Worm (Caenorhabditis elegans) whole organism, L4 larva: Measurements from ENCODE around the gene ZK470.6.

Experiments
- F10B5.3 ChIP-seq: sonication (generic microtip); optimal IDR thresholded peaks from 2 replicates; lab custom pipeline; 2016; ENCODE audit warnings: mild to moderate bottlenecking, missing genetic modification characterization, missing compliant biosample characterization
- F37D6.2 ChIP-seq: sonication (generic microtip); optimal IDR thresholded peaks from 2 replicates; lab custom pipeline; 2016; ENCODE audit warnings: mild to moderate bottlenecking, missing genetic modification characterization, missing compliant biosample characterization
- Y5F2A.4 ChIP-seq: fragments of 200-800 bp; sonication (Bioruptor generic); optimal IDR thresholded peaks from 2 replicates; lab custom pipeline; 2018; ENCODE audit warnings: mild to moderate bottlenecking, missing genetic modification characterization, missing compliant biosample characterization
- ZK546.5 ChIP-seq, 2 experiments: sonication (generic microtip); optimal IDR thresholded peaks; 2 replicates each; lab custom pipeline; 2017; ENCODE audit warnings: missing biosample characterization in 2 of 2, missing genetic modification characterization in 2 of 2
- aly-2 ChIP-seq: sonication (generic microtip); optimal IDR thresholded peaks from 2 replicates; lab custom pipeline; 2018; ENCODE audit warnings: missing biosample characterization, missing genetic modification characterization
- ama-1 ChIP-seq: fragments of 150-350 bp; optimal IDR thresholded peaks from 2 replicates; lab custom pipeline; 2014; ENCODE audit warnings: inconsistent platforms, mixed read lengths
- arid-1 ChIP-seq: fragments of 200-800 bp; sonication (Bioruptor generic); conservative IDR thresholded peaks from 2 replicates; pipeline ENCODE4 v1.3.6; 2022; ENCODE audit warnings: missing genetic modification reagents, missing genetic modification characterization, missing compliant biosample characterization
- ces-1 ChIP-seq: fragments of 150-350 bp; sonication (generic microtip); optimal IDR thresholded peaks from 4 replicates; lab custom pipeline; 2014; ENCODE audit warnings: missing biosample characterization, missing genetic modification reagents, missing genetic modification characterization
- daf-16 ChIP-seq, 3 experiments: sonication (generic microtip); optimal IDR thresholded peaks; 2 replicates each; lab custom pipeline; 2016 to 2017; ENCODE audit warnings: missing genetic modification characterization in 3 of 3, missing genetic modification reagents in 3 of 3, mild to moderate bottlenecking in 2 of 3, missing compliant biosample characterization in 2 of 3, missing biosample characterization in 1 of 3, moderate library complexity in 1 of 3
- daf-8 ChIP-seq: fragments of 200-800 bp; sonication (Bioruptor generic); IDR thresholded peaks from 2 replicates; pipeline ENCODE4 v1.3.6; 2022; ENCODE audit warnings: missing genetic modification characterization, missing compliant biosample characterization
- dmd-8 ChIP-seq: fragments of 200-800 bp; sonication (Bioruptor generic); IDR thresholded peaks from 2 replicates; pipeline ENCODE4 v1.3.6; 2022; ENCODE audit warnings: missing genetic modification characterization, missing compliant biosample characterization
- dmd-9 ChIP-seq: fragments of 200-800 bp; sonication (Bioruptor generic); IDR thresholded peaks from 2 replicates; pipeline ENCODE4 v1.3.6; 2022; ENCODE audit warnings: missing genetic modification reagents, missing genetic modification characterization, missing compliant biosample characterization
- dpl-1 ChIP-seq: fragments of 150-350 bp; optimal IDR thresholded peaks from 2 replicates; lab custom pipeline; 2014; ENCODE audit warnings: missing biosample characterization, missing genetic modification reagents, missing genetic modification characterization
- egl-27 ChIP-seq: sonication (generic microtip); optimal IDR thresholded peaks from 3 replicates; lab custom pipeline; 2017; ENCODE audit warnings: missing biosample characterization, missing genetic modification reagents, missing genetic modification characterization
- egl-43 ChIP-seq: fragments of 200-800 bp; sonication (Bioruptor generic); IDR thresholded peaks from 2 replicates; pipeline ENCODE4 v1.3.6; 2022; ENCODE audit warnings: missing genetic modification reagents, missing genetic modification characterization, missing compliant biosample characterization
- fos-1 ChIP-seq: fragments of 150-350 bp; optimal IDR thresholded peaks from 2 replicates; lab custom pipeline; 2014; ENCODE audit warnings: missing biosample characterization, missing genetic modification characterization
- gei-8 ChIP-seq: fragments of 200-800 bp; sonication (Bioruptor generic); optimal IDR thresholded peaks from 2 replicates; lab custom pipeline; 2018; ENCODE audit warnings: mild to moderate bottlenecking, missing genetic modification characterization, missing compliant biosample characterization
- hif-1 ChIP-seq, 2 experiments: sonication (generic microtip); optimal IDR thresholded peaks; 2 replicates each; lab custom pipeline; 2016 to 2017; ENCODE audit warnings: missing compliant biosample characterization in 2 of 2, missing genetic modification characterization in 2 of 2, missing genetic modification reagents in 2 of 2, missing genotype in 2 of 2, mild to moderate bottlenecking in 1 of 2
- hlh-30 ChIP-seq: sonication (generic microtip); optimal IDR thresholded peaks from 2 replicates; lab custom pipeline; 2017; ENCODE audit warnings: antibody characterized with exemption, mild to moderate bottlenecking, missing genetic modification characterization, missing compliant biosample characterization; ENCODE audit not compliant: insufficient read depth
- lin-1 ChIP-seq: fragments of 200-800 bp; sonication (Bioruptor generic); IDR thresholded peaks from 2 replicates; pipeline ENCODE4 v1.3.6; 2022; ENCODE audit warnings: missing genetic modification reagents, missing genetic modification characterization, missing compliant biosample characterization
- lin-13 ChIP-seq: fragments of 150-350 bp; optimal IDR thresholded peaks from 2 replicates; lab custom pipeline; 2014; ENCODE audit warnings: missing biosample characterization, missing genetic modification reagents, missing genetic modification characterization
- lin-15B ChIP-seq: fragments of 150-350 bp; sonication (generic microtip); optimal IDR thresholded peaks from 3 replicates; lab custom pipeline; 2014; ENCODE audit warnings: missing biosample characterization, missing genetic modification characterization
- lin-29 ChIP-seq: fragments of 200-800 bp; sonication (Bioruptor generic); IDR thresholded peaks from 2 replicates; pipeline ENCODE4 v1.3.6; 2022; ENCODE audit warnings: missing genetic modification reagents, missing genetic modification characterization, missing compliant biosample characterization
- lin-39 ChIP-seq: fragments of 150-350 bp; optimal IDR thresholded peaks from 2 replicates; lab custom pipeline; 2014; ENCODE audit warnings: missing biosample characterization, missing genetic modification reagents, missing genetic modification characterization
- lir-3 ChIP-seq: sonication (generic microtip); optimal IDR thresholded peaks from 2 replicates; lab custom pipeline; 2016; ENCODE audit warnings: mild to moderate bottlenecking, missing genetic modification characterization, missing compliant biosample characterization
- lsy-2 ChIP-seq, 2 experiments: fragments of 150-350 bp in 1 of 2; sonication (generic microtip) in 1 of 2; optimal IDR thresholded peaks; 2 replicates each; lab custom pipeline; 2014 to 2017; ENCODE audit warnings: missing biosample characterization in 2 of 2, missing genetic modification characterization in 2 of 2
- madf-5 ChIP-seq, 2 experiments: fragments of 200-800 bp; sonication (Bioruptor generic); IDR thresholded peaks; 2 replicates each; pipeline ENCODE4 v1.3.6; 2022; ENCODE audit warnings: missing compliant biosample characterization in 2 of 2, missing genetic modification characterization in 2 of 2
- mdl-1 ChIP-seq, 2 experiments: fragments of 150-350 bp in 1 of 2; sonication (generic microtip) in 1 of 2; optimal IDR thresholded peaks; 2 replicates each; lab custom pipeline; 2014 to 2017; ENCODE audit warnings: missing biosample characterization in 2 of 2, missing genetic modification characterization in 2 of 2
- mes-2 ChIP-seq: sonication (generic microtip); optimal IDR thresholded peaks from 2 replicates; lab custom pipeline; 2016; ENCODE audit warnings: missing genotype, mild to moderate bottlenecking, missing genetic modification characterization, missing compliant biosample characterization; ENCODE audit not compliant: poor library complexity, severe bottlenecking
- nhr-10 ChIP-seq: fragments of 150-350 bp; optimal IDR thresholded peaks from 2 replicates; lab custom pipeline; 2014; ENCODE audit warnings: missing biosample characterization, missing genetic modification characterization
- nhr-111 ChIP-seq: fragments of 200-800 bp; sonication (Bioruptor generic); optimal IDR thresholded peaks from 2 replicates; lab custom pipeline; 2018; ENCODE audit warnings: mild to moderate bottlenecking, missing genetic modification characterization, missing compliant biosample characterization
- nhr-237 ChIP-seq: sonication (generic microtip); optimal IDR thresholded peaks from 2 replicates; lab custom pipeline; 2017; ENCODE audit warnings: missing biosample characterization, missing genetic modification characterization
- nhr-25 ChIP-seq: sonication (generic microtip); optimal IDR thresholded peaks from 2 replicates; lab custom pipeline; 2017; ENCODE audit warnings: missing genetic modification characterization, mild to moderate bottlenecking, missing compliant biosample characterization, antibody characterized with exemption, moderate library complexity, borderline replicate concordance; ENCODE audit not compliant: insufficient read depth
- nhr-28 ChIP-seq: fragments of 150-350 bp; optimal IDR thresholded peaks from 2 replicates; lab custom pipeline; 2014; ENCODE audit warnings: missing biosample characterization, missing genetic modification characterization
- nhr-6 ChIP-seq: fragments of 150-350 bp; optimal IDR thresholded peaks from 2 replicates; lab custom pipeline; 2014; ENCODE audit warnings: missing biosample characterization, missing genetic modification characterization
- nhr-77 ChIP-seq: fragments of 150-350 bp; optimal IDR thresholded peaks from 2 replicates; lab custom pipeline; 2014; ENCODE audit warnings: missing biosample characterization, missing genetic modification characterization
- pha-4 ChIP-seq, 2 experiments: fragments of 150-350 bp in 1 of 2; fragments of 200-800 bp in 1 of 2; sonication (Bioruptor generic) in 1 of 2; IDR thresholded peaks in 1 of 2; optimal IDR thresholded peaks in 1 of 2; 2 replicates each; pipeline versions ENCODE4 v1.3.6 to Lab custom; 2014 to 2022; ENCODE audit warnings: missing genetic modification characterization in 2 of 2, missing genetic modification reagents in 2 of 2, missing biosample characterization in 1 of 2, missing compliant biosample characterization in 1 of 2
- rbr-2 ChIP-seq: sonication (generic microtip); optimal IDR thresholded peaks from 2 replicates; lab custom pipeline; 2016; ENCODE audit warnings: missing genotype, missing genetic modification characterization, missing compliant biosample characterization
- sdz-12 ChIP-seq: fragments of 200-800 bp; sonication (Bioruptor generic); optimal IDR thresholded peaks from 2 replicates; lab custom pipeline; 2018; ENCODE audit warnings: mild to moderate bottlenecking, missing genetic modification characterization, missing compliant biosample characterization
- set-16 ChIP-seq: fragments of 200-800 bp; sonication (Bioruptor generic); IDR thresholded peaks from 2 replicates; pipeline ENCODE4 v1.3.6; 2022; ENCODE audit warnings: missing genetic modification reagents, missing genetic modification characterization, missing compliant biosample characterization
- snpc-1.2 ChIP-seq: fragments of 200-800 bp; sonication (Bioruptor generic); IDR thresholded peaks from 2 replicates; pipeline ENCODE4 v1.3.6; 2022; ENCODE audit warnings: missing genetic modification reagents, missing genetic modification characterization, missing compliant biosample characterization
- snpc-4 ChIP-seq: fragments of 150-350 bp; optimal IDR thresholded peaks from 2 replicates; lab custom pipeline; 2014; ENCODE audit warnings: missing biosample characterization, missing genetic modification characterization
- spr-1 ChIP-seq: sonication (generic microtip); optimal IDR thresholded peaks from 2 replicates; lab custom pipeline; 2016; ENCODE audit warnings: mild to moderate bottlenecking, missing genetic modification characterization, missing compliant biosample characterization
- tag-97 ChIP-seq: fragments of 200-800 bp; sonication (Bioruptor generic); IDR thresholded peaks from 2 replicates; pipeline ENCODE4 v1.3.6; 2022; ENCODE audit warnings: missing genetic modification characterization, missing compliant biosample characterization
- unc-39 ChIP-seq: sonication (generic microtip); optimal IDR thresholded peaks from 2 replicates; lab custom pipeline; 2017; ENCODE audit warnings: missing biosample characterization, missing genetic modification characterization
- vab-7 ChIP-seq: fragments of 200-800 bp; sonication (Bioruptor generic); IDR thresholded peaks from 2 replicates; pipeline ENCODE4 v1.3.6; 2022; ENCODE audit warnings: missing genetic modification reagents, missing genetic modification characterization, missing compliant biosample characterization
- zag-1 ChIP-seq: fragments of 150-350 bp; optimal IDR thresholded peaks from 2 replicates; lab custom pipeline; 2014; ENCODE audit warnings: missing biosample characterization, missing genetic modification characterization
- zfp-2 ChIP-seq: sonication (generic microtip); optimal IDR thresholded peaks from 2 replicates; lab custom pipeline; 2016; ENCODE audit warnings: mild to moderate bottlenecking, missing genetic modification characterization, missing compliant biosample characterization
- zip-11 ChIP-seq: fragments of 200-800 bp; sonication (Bioruptor generic); IDR thresholded peaks from 2 replicates; pipeline ENCODE4 v1.3.6; 2022; ENCODE audit warnings: missing genetic modification characterization, missing compliant biosample characterization
- zip-2 ChIP-seq: fragments of 150-350 bp; optimal IDR thresholded peaks from 2 replicates; lab custom pipeline; 2014; ENCODE audit warnings: missing biosample characterization, missing genetic modification characterization

The ZK470.6 gene

DNA sequence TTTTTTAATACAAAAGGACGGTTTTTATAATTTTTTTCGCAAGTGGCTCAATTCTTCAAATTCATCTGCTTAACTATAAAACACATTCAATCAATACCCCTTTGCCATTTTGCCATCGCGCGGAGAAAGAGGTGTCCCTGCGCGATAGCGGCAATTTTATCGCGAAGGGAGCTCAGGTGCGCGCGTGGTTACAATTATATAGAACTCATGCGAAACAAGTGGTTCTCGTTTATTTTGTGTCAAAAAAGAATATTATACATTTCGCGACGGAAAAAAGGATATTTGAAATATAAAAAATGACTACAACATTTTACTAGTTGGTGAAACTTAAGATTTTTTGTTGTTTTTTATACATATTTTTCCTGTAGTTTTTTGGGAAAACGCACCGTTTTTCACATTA lies 31.8 kb upstream of the ZK470.6 start (continued):
- TF ChIP-seq pha-4 (GFP tag; IDR thresholded peaks at IDR 0.05; lab: Robert Waterston, UW): peak; percentile 98
- TF ChIP-seq pha-4 (tag; optimal IDR thresholded peaks at IDR 0.05; lab: Kevin White, UChicago): peak; percentile 80
- TF ChIP-seq tag-97 (GFP tag; lab: Robert Waterston, UW): peak; percentile 84; the same call in 1 of the 2 replicates
- peak; percentile 94 for TF ChIP-seq ces-1
- peak; percentile 97 for TF ChIP-seq lin-1 (GFP tag; lab: Robert Waterston, UW)
- peak; percentile 98 for TF ChIP-seq arid-1
- peak; percentile 95 for TF ChIP-seq nhr-28 (tag; lab: Kevin White, UChicago)
- peak; percentile 67 to 91 for TF ChIP-seq hif-1 (tag; optimal IDR thresholded peaks at IDR 0.05; lab: Kevin White, UChicago)
- TF ChIP-seq hlh-30 (tag; lab: Kevin White, UChicago): peak; percentile 96
- peak; percentile 97 for TF ChIP-seq nhr-25 (tag; lab: Kevin White, UChicago)
- TF ChIP-seq egl-27 (tag; lab: Kevin White, UChicago): peak; percentile 67
- peak; percentile 96 to 99 for TF ChIP-seq daf-16 (GFP tag; optimal IDR thresholded peaks at IDR 0.05; lab: Kevin White, UChicago)
- peak; percentile 95 for TF ChIP-seq daf-16 (tag; optimal IDR thresholded peaks at IDR 0.05; lab: Kevin White, UChicago)
- no peak for TF ChIP-seq ama-1 (lab: Kevin White, UChicago)
- TF ChIP-seq mes-2 (tag; lab: Kevin White, UChicago): peak; percentile 100
- TF ChIP-seq lin-39 (tag; lab: Kevin White, UChicago): peak; percentile 87
- TF ChIP-seq nhr-10 (tag; lab: Kevin White, UChicago): peak; percentile 99
- TF ChIP-seq set-16: peak; percentile 61
- peak; percentile 100 for TF ChIP-seq egl-43 (GFP tag; lab: Robert Waterston, UW)
- TF ChIP-seq aly-2 (tag; lab: Kevin White, UChicago): no peak
- peak; percentile 44 for TF ChIP-seq lin-15B
- TF ChIP-seq lin-13 (GFP tag; lab: Kevin White, UChicago): peak; percentile 96
- TF ChIP-seq dmd-9 (GFP tag; lab: Robert Waterston, UW): peak; percentile 89
- TF ChIP-seq spr-1 (tag; lab: Kevin White, UChicago): peak; percentile 98
- TF ChIP-seq rbr-2 (tag; lab: Kevin White, UChicago): peak; percentile 99
- TF ChIP-seq madf-5 (GFP tag; IDR thresholded peaks at IDR 0.05; lab: Robert Waterston, UW): peak in 1 of 2 experiments; percentile 98; a peak in 2 of 4 replicates
- peak; percentile 77 for TF ChIP-seq dpl-1 (GFP tag; lab: Kevin White, UChicago)
- TF ChIP-seq daf-8 (GFP tag; lab: Robert Waterston, UW): peak; percentile 88; the same call in 1 of the 2 replicates
- peak; percentile 95 for TF ChIP-seq zip-2 (tag; lab: Kevin White, UChicago)
- TF ChIP-seq lir-3 (tag; lab: Kevin White, UChicago): peak; percentile 93
- TF ChIP-seq zfp-2 (tag; lab: Kevin White, UChicago): peak; percentile 89
- peak; percentile 68; the same call in 1 of the 2 replicates for TF ChIP-seq zip-11 (GFP tag; lab: Robert Waterston, UW)
- TF ChIP-seq nhr-77 (tag; lab: Kevin White, UChicago): peak; percentile 99
- peak; percentile 50 for TF ChIP-seq gei-8 (GFP tag; lab: Kevin White, UChicago)
- TF ChIP-seq lsy-2 (tag; optimal IDR thresholded peaks at IDR 0.05; lab: Kevin White, UChicago): peak; percentile 97
- TF ChIP-seq unc-39 (tag; lab: Kevin White, UChicago): peak; percentile 83
- TF ChIP-seq snpc-1.2 (GFP tag; lab: Robert Waterston, UW): peak; percentile 62; the same call in 1 of the 2 replicates
- peak; percentile 96 for TF ChIP-seq Y5F2A.4
- TF ChIP-seq vab-7 (GFP tag; lab: Robert Waterston, UW): peak; percentile 99
- peak; percentile 81 for TF ChIP-seq nhr-111
- TF ChIP-seq nhr-237 (tag; lab: Kevin White, UChicago): peak; percentile 94
- TF ChIP-seq ZK546.5 (tag; optimal IDR thresholded peaks at IDR 0.05; lab: Kevin White, UChicago): peak; percentile 40 to 81
- peak; percentile 99 for TF ChIP-seq fos-1 (tag; lab: Kevin White, UChicago)
- TF ChIP-seq lin-29 (GFP tag; lab: Robert Waterston, UW): peak; percentile 99
- TF ChIP-seq mdl-1 (tag; optimal IDR thresholded peaks at IDR 0.05; lab: Kevin White, UChicago): peak; percentile 93 to 97
- peak; percentile 98 for TF ChIP-seq nhr-6 (tag; lab: Kevin White, UChicago)
- peak; percentile 88 for TF ChIP-seq dmd-8 (GFP tag; lab: Robert Waterston, UW)
- peak; percentile 97 for TF ChIP-seq F10B5.3
- peak; percentile 81 for TF ChIP-seq sdz-12 (GFP tag; lab: Kevin White, UChicago)
- peak; percentile 99 for TF ChIP-seq F37D6.2 (tag; lab: Kevin White, UChicago)
- TF ChIP-seq snpc-4: peak; percentile 39
- TF ChIP-seq zag-1 (tag; lab: Kevin White, UChicago): peak; percentile 98
